Worm (Caenorhabditis elegans) whole organism, L3 larva: ENCODE data around the gene twk-17.

Source experiments
- fkh-10 ChIP-seq: sonication (generic microtip); optimal IDR thresholded peaks from 2 replicates; lab custom pipeline; 2017; ENCODE audit warnings: missing biosample characterization, missing genetic modification reagents, missing genetic modification characterization
- lin-15B ChIP-seq: fragments of 150-350 bp; optimal IDR thresholded peaks from 2 replicates; lab custom pipeline; 2014; ENCODE audit warnings: missing biosample characterization, missing genetic modification characterization
- snpc-4 ChIP-seq: fragments of 150-350 bp; optimal IDR thresholded peaks from 2 replicates; lab custom pipeline; 2014; ENCODE audit warnings: missing biosample characterization, missing genetic modification characterization
- zag-1 ChIP-seq: fragments of 150-350 bp; optimal IDR thresholded peaks from 2 replicates; lab custom pipeline; 2014; ENCODE audit warnings: missing biosample characterization, missing genetic modification characterization
- ztf-11 ChIP-seq: fragments of 150-350 bp; optimal IDR thresholded peaks from 2 replicates; lab custom pipeline; 2014; ENCODE audit warnings: missing biosample characterization, missing genetic modification characterization

ce11 chrX:7640811-7641210, 32.9 kb upstream of the twk-17 start:
- TF ChIP-seq lin-15B (tag; lab: Kevin White, UChicago) (no peak), fkh-10 (GFP tag; lab: Kevin White, UChicago) (no peak), zag-1 (tag; lab: Kevin White, UChicago) (no peak), ztf-11 (tag; lab: Kevin White, UChicago) (no peak), snpc-4 (tag; lab: Kevin White, UChicago) (no peak)
